Worm (Caenorhabditis elegans) whole organism, midembryonic: ENCODE measurements around the gene R12B2.2.

Source experiments
- T22C8.4 ChIP-seq: fragments of 200-800 bp; sonication (Bioruptor generic); IDR thresholded peaks from 2 replicates; pipeline ENCODE4 v1.3.6; 2022; ENCODE audit warnings: missing genetic modification characterization, missing compliant biosample characterization
- cog-1 ChIP-seq: sonication (generic microtip); optimal IDR thresholded peaks from 2 replicates; lab custom pipeline; 2016; ENCODE audit warnings: missing genetic modification characterization, missing compliant biosample characterization
- flt-1 ChIP-seq: fragments of 200-800 bp; sonication (Bioruptor generic); IDR thresholded peaks from 2 replicates; pipeline ENCODE4 v1.3.6; 2022; ENCODE audit warnings: missing genetic modification characterization, missing compliant biosample characterization
- klf-2 ChIP-seq: fragments of 200-800 bp; sonication (Bioruptor generic); conservative IDR thresholded peaks from 2 replicates; pipeline ENCODE4 v1.3.6; 2022; ENCODE audit warnings: missing genetic modification reagents, missing genetic modification characterization, missing compliant biosample characterization
- med-1 ChIP-seq: sonication (generic microtip); optimal IDR thresholded peaks from 2 replicates; lab custom pipeline; 2017; ENCODE audit warnings: missing genetic modification characterization, mild to moderate bottlenecking, missing compliant biosample characterization, antibody characterized with exemption, missing genetic modification reagents; ENCODE audit not compliant: insufficient read depth
- ref-1 ChIP-seq: fragments of 200-800 bp; sonication (Bioruptor generic); conservative IDR thresholded peaks from 2 replicates; pipeline ENCODE4 v1.3.6; 2022; ENCODE audit warnings: missing genetic modification reagents, missing genetic modification characterization, missing compliant biosample characterization
- tab-1 ChIP-seq: fragments of 200-800 bp; sonication (Bioruptor generic); IDR thresholded peaks from 2 replicates; pipeline ENCODE4 v1.3.6; 2022; ENCODE audit warnings: missing genetic modification characterization, missing compliant biosample characterization
- ztf-23 ChIP-seq: fragments of 200-800 bp; sonication (Bioruptor generic); IDR thresholded peaks from 2 replicates; pipeline ENCODE4 v1.3.6; 2022; ENCODE audit warnings: missing genetic modification reagents, missing genetic modification characterization, missing compliant biosample characterization
- ztf-29 ChIP-seq: fragments of 200-800 bp; sonication (Bioruptor generic); IDR thresholded peaks from 2 replicates; pipeline ENCODE4 v1.3.6; 2022; ENCODE audit warnings: missing genetic modification reagents, missing genetic modification characterization, missing compliant biosample characterization

Gene R12B2.2

ce11 chrIII:5812672-5813071 is 5.9 kb downstream of the R12B2.2 start:
- TF ChIP-seq klf-2 (GFP tag; lab: Robert Waterston, UW) (no peak), tab-1 (GFP tag; lab: Robert Waterston, UW) (no peak), T22C8.4 (GFP tag; lab: Robert Waterston, UW) (no peak), ref-1 (GFP tag; lab: Robert Waterston, UW) (no peak), ztf-29 (GFP tag; lab: Robert Waterston, UW) (no peak), med-1 (GFP tag; lab: Kevin White, UChicago) (no peak), cog-1 (tag; lab: Kevin White, UChicago) (no peak), ztf-23 (GFP tag; lab: Robert Waterston, UW) (no peak), flt-1 (no peak)

- TF ChIP-seq klf-2 (GFP tag; lab: Robert Waterston, UW) (no peak), tab-1 (GFP tag; lab: Robert Waterston, UW) (no peak), cog-1 (tag; lab: Kevin White, UChicago) (no peak), ztf-23 (GFP tag; lab: Robert Waterston, UW) (no peak), ref-1 (GFP tag; lab: Robert Waterston, UW) (no peak), med-1 (GFP tag; lab: Kevin White, UChicago) (no peak), flt-1 (no peak), T22C8.4 (GFP tag; lab: Robert Waterston, UW) (no peak), ztf-29 (GFP tag; lab: Robert Waterston, UW) (no peak)
Observed at ce11 chrIII:5813501-5813900, 6.7 kb downstream of the R12B2.2 start.

- no peak for TF ChIP-seq T22C8.4 (GFP tag; lab: Robert Waterston, UW)
- no peak for TF ChIP-seq flt-1
- no peak for TF ChIP-seq ref-1 (GFP tag; lab: Robert Waterston, UW)
- no peak for TF ChIP-seq cog-1 (tag; lab: Kevin White, UChicago)
- no peak for TF ChIP-seq ztf-23 (GFP tag; lab: Robert Waterston, UW)
- no peak for TF ChIP-seq ztf-29 (GFP tag; lab: Robert Waterston, UW)
- no peak for TF ChIP-seq med-1 (GFP tag; lab: Kevin White, UChicago)
- no peak for TF ChIP-seq tab-1 (GFP tag; lab: Robert Waterston, UW)
- TF ChIP-seq klf-2 (GFP tag; lab: Robert Waterston, UW): no peak
Observed at ce11 chrIII:5814098-5814497, 7.3 kb downstream of the R12B2.2 start.

ce11 chrIII:5814799-5815198 is 8.0 kb downstream of the R12B2.2 start, which contains the start of gene R12B2.7:
Gene R12B2.7, plus strand, starts transcription at chrIII:5815045.
- TF ChIP-seq tab-1 (GFP tag; lab: Robert Waterston, UW) (0 out of 2 replicates have a peak, but pooled peaks have one; percentile 28), ref-1 (GFP tag; lab: Robert Waterston, UW) (no peak)

- TF ChIP-seq ztf-23 (GFP tag; lab: Robert Waterston, UW): no peak
- no peak for TF ChIP-seq cog-1 (tag; lab: Kevin White, UChicago)
- TF ChIP-seq med-1 (GFP tag; lab: Kevin White, UChicago): no peak
- TF ChIP-seq klf-2 (GFP tag; lab: Robert Waterston, UW): no peak
Observed at ce11 chrIII:5815932-5816331, 9.1 kb downstream of the R12B2.2 start, which contains the start of gene sma-4. Gene sma-4, plus strand, starts transcription at chrIII:5816232.

ce11 chrIII:5822816-5823215 is 16.0 kb downstream of the R12B2.2 start:
- TF ChIP-seq klf-2 (GFP tag; lab: Robert Waterston, UW): no peak
- TF ChIP-seq ztf-23 (GFP tag; lab: Robert Waterston, UW): no peak
- no peak for TF ChIP-seq cog-1 (tag; lab: Kevin White, UChicago)
- TF ChIP-seq tab-1 (GFP tag; lab: Robert Waterston, UW): no peak
- no peak for TF ChIP-seq med-1 (GFP tag; lab: Kevin White, UChicago)
- no peak for TF ChIP-seq ztf-29 (GFP tag; lab: Robert Waterston, UW)
- TF ChIP-seq flt-1: no peak
- TF ChIP-seq T22C8.4 (GFP tag; lab: Robert Waterston, UW): no peak
- no peak for TF ChIP-seq ref-1 (GFP tag; lab: Robert Waterston, UW)

ce11 chrIII:5823617-5824016 is 16.8 kb downstream of the R12B2.2 start, which contains the start of gene R12B2.8:
Gene R12B2.8, plus strand, starts transcription at chrIII:5823917.
- TF ChIP-seq cog-1 (tag; lab: Kevin White, UChicago): no peak
- no peak for TF ChIP-seq ref-1 (GFP tag; lab: Robert Waterston, UW)
- no peak for TF ChIP-seq klf-2 (GFP tag; lab: Robert Waterston, UW)

ce11 chrIII:5824450-5824972 is 17.7 kb downstream of the R12B2.2 start:
- TF ChIP-seq klf-2 (GFP tag; lab: Robert Waterston, UW) (no peak), ztf-23 (GFP tag; lab: Robert Waterston, UW) (no peak), tab-1 (GFP tag; lab: Robert Waterston, UW) (no peak)

- TF ChIP-seq ztf-29 (GFP tag; lab: Robert Waterston, UW): no peak
- TF ChIP-seq tab-1 (GFP tag; lab: Robert Waterston, UW): no peak
- TF ChIP-seq cog-1 (tag; lab: Kevin White, UChicago): no peak
- TF ChIP-seq klf-2 (GFP tag; lab: Robert Waterston, UW): no peak
- TF ChIP-seq ztf-23 (GFP tag; lab: Robert Waterston, UW): no peak
- TF ChIP-seq T22C8.4 (GFP tag; lab: Robert Waterston, UW): no peak
- TF ChIP-seq flt-1: no peak
- no peak for TF ChIP-seq med-1 (GFP tag; lab: Kevin White, UChicago)
- TF ChIP-seq ref-1 (GFP tag; lab: Robert Waterston, UW): no peak
Observed at ce11 chrIII:5826895-5827437, 20.1 kb downstream of the R12B2.2 start.
